Worm (Caenorhabditis elegans): ENCODE data around the gene T22F3.2.
A peak's percentile ranks its signal among the peaks of the same experiment; 100 is the strongest.

DNA sequence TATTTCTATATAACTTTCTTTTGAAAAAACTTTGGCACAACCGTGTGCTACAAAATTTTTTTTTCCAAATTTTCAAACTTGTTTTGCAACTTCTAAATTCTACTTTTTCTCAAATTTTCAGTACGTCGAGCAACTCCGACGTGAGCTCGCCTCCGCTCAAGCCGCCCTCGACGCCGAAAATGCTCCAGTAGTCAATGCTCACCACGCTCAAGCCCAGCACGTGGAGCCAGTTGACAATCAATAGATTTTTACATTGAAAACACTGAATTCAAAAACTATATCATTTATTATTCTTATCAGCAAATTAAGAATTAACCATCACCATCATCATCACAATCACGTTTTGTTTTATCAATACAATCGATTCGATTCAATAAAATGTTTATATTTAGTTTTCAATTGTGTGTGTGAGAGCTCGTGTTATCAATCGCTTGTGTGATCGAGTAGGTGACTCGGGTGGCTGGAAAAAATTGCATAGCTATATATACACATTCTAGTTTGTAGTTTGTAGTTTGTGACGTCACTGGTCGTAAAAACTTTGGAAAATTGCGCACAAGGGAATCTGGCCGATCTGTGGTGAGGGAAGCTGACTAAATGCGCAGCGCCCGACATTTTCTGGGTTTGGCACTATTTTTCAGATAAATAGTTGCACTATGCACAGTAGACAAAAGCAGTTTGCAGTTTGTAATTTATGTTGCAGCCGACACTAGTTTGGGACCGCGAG, 48.0 kb downstream of the T22F3.2 start:
- no peak for TF ChIP-seq him-1 (tag; optimal IDR thresholded peaks at IDR 0.05)
- peak; percentile 10 for TF ChIP-seq dao-5 (tag; optimal IDR thresholded peaks at IDR 0.05)
- no peak for TF ChIP-seq W03F9.2 (tag; optimal IDR thresholded peaks at IDR 0.05)

Data from whole organism, L4/young adult.